Fruit fly (Drosophila melanogaster): ENCODE measurements around the gene Tango14.

Gene Tango14

dm6 chr2L:1118880-1119809 is 39.3 kb upstream of the Tango14 start (continued):
- peak; percentile 18 for TF ChIP-seq Dad (GFP tag; optimal IDR thresholded peaks at IDR 0.05)
- peak; percentile 78 for TF ChIP-seq CG3847 (GFP tag; IDR thresholded peaks at IDR 0.05)
- no peak for TF ChIP-seq gt (GFP tag; IDR thresholded peaks at IDR 0.05)
- TF ChIP-seq CG4730 (GFP tag; IDR thresholded peaks at IDR 0.05): peak; percentile 68
- TF ChIP-seq CG7963 (GFP tag; IDR thresholded peaks at IDR 0.05; ENCODE audit: partially characterized antibody): no peak
- TF ChIP-seq onecut (GFP tag; IDR thresholded peaks at IDR 0.05): no peak; the same call in 1 of the 2 replicates
- TF ChIP-seq CG10274 (GFP tag; optimal IDR thresholded peaks at IDR 0.05): peak; percentile 42
- TF ChIP-seq oc (tag; optimal IDR thresholded peaks at IDR 0.05): no peak
- TF ChIP-seq nau (GFP tag; optimal IDR thresholded peaks at IDR 0.05): peak; percentile 66
- peak; percentile 80 for TF ChIP-seq Meics (GFP tag; optimal IDR thresholded peaks at IDR 0.05)
- peak; percentile 59 for TF ChIP-seq CG13424 (tag; optimal IDR thresholded peaks at IDR 0.05)
- peak; percentile 46 for TF ChIP-seq Blimp-1 (GFP tag; optimal IDR thresholded peaks at IDR 0.05)
- TF ChIP-seq CG13894 (tag; optimal IDR thresholded peaks at IDR 0.05): peak; percentile 13
- peak; percentile 36; the same call in 1 of the 2 replicates for TF ChIP-seq Awh (GFP tag; IDR thresholded peaks at IDR 0.05)
- peak; percentile 66 for TF ChIP-seq CG18476 (GFP tag; optimal IDR thresholded peaks at IDR 0.05)
- TF ChIP-seq ttk (GFP tag; IDR thresholded peaks at IDR 0.05): peak; percentile 30; the same call in 1 of the 2 replicates
- no peak for TF ChIP-seq crc (GFP tag; optimal IDR thresholded peaks at IDR 0.05)
- TF ChIP-seq CG10959 (GFP tag; IDR thresholded peaks at IDR 0.05): 0 out of 2 replicates have a peak, but pooled peaks have one; percentile 32
- TF ChIP-seq CG17186 (GFP tag; optimal IDR thresholded peaks at IDR 0.05): no peak
- peak; percentile 55 for TF ChIP-seq CG15514 (GFP tag; optimal IDR thresholded peaks at IDR 0.05)
- no peak for TF ChIP-seq emc (GFP tag; optimal IDR thresholded peaks at IDR 0.05)
- no peak for TF ChIP-seq D (optimal IDR thresholded peaks at IDR 0.05)
- peak; percentile 32 for TF ChIP-seq D (GFP tag; optimal IDR thresholded peaks at IDR 0.05)
- TF ChIP-seq Chrac-16 (GFP tag; optimal IDR thresholded peaks at IDR 0.05): peak; percentile 67
- TF ChIP-seq nerfin-2 (GFP tag; IDR thresholded peaks at IDR 0.05; ENCODE audit: partially characterized antibody): no peak
- TF ChIP-seq slp2 (GFP tag; optimal IDR thresholded peaks at IDR 0.05): peak; percentile 17
- peak; percentile 65 for TF ChIP-seq CG2712 (tag; optimal IDR thresholded peaks at IDR 0.05)
- TF ChIP-seq crol (GFP tag; IDR thresholded peaks at IDR 0.05): no peak
- TF ChIP-seq Bdp1 (GFP tag; optimal IDR thresholded peaks at IDR 0.05): peak; percentile 62
- TF ChIP-seq CG11085 (GFP tag; IDR thresholded peaks at IDR 0.05): peak; percentile 67
- peak; percentile 70 for TF ChIP-seq unpg (GFP tag; optimal IDR thresholded peaks at IDR 0.05)
- TF ChIP-seq tup (GFP tag; optimal IDR thresholded peaks at IDR 0.05): peak; percentile 40
- no peak for TF ChIP-seq Lhr (GFP tag; optimal IDR thresholded peaks at IDR 0.05)
- peak; percentile 50 for TF ChIP-seq CG13296 (GFP tag; optimal IDR thresholded peaks at IDR 0.05)
- TF ChIP-seq inv (GFP tag; IDR thresholded peaks at IDR 0.05; ENCODE audit: partially characterized antibody): no peak
- TF ChIP-seq CG12236 (GFP tag; optimal IDR thresholded peaks at IDR 0.05): no peak
- peak; percentile 48; the same call in 1 of the 3 replicates for TF ChIP-seq sr (GFP tag; IDR thresholded peaks at IDR 0.05)
- peak; percentile 39 for TF ChIP-seq CG4617 (GFP tag; optimal IDR thresholded peaks at IDR 0.05; ENCODE audit: borderline replicate concordance)
- TF ChIP-seq Taf1 (GFP tag; IDR thresholded peaks at IDR 0.05): peak; percentile 55
- peak; percentile 92 for TF ChIP-seq grn (GFP tag; optimal IDR thresholded peaks at IDR 0.05)
- peak; percentile 23; the same call in 1 of the 2 replicates for TF ChIP-seq CkIIα-i1 (GFP tag; IDR thresholded peaks at IDR 0.05)
- TF ChIP-seq fd96Cb (tag; optimal IDR thresholded peaks at IDR 0.05): peak; percentile 63
- peak; percentile 44; the same call in 1 of the 2 replicates for TF ChIP-seq bowl (GFP tag; IDR thresholded peaks at IDR 0.05)
- TF ChIP-seq Sox100B (GFP tag; optimal IDR thresholded peaks at IDR 0.05): peak; percentile 44
- peak; percentile 75 for TF ChIP-seq Xrp1 (GFP tag; IDR thresholded peaks at IDR 0.05)
- TF ChIP-seq Stat92E (GFP tag; optimal IDR thresholded peaks at IDR 0.05): no peak
- TF ChIP-seq CG7839 (tag; optimal IDR thresholded peaks at IDR 0.05): peak; percentile 78
- TF ChIP-seq sqz (GFP tag; optimal IDR thresholded peaks at IDR 0.05): no peak
